Worm (Caenorhabditis elegans) whole organism, L2 larva: ENCODE results near the gene rme-4.

ENCODE experiments used
- C34F6.9 ChIP-seq: fragments of 150-350 bp; optimal IDR thresholded peaks from 2 replicates; lab custom pipeline; 2014; ENCODE audit warnings: missing biosample characterization, missing genetic modification characterization
- Y55F3AM.14 ChIP-seq: fragments of 200-800 bp; sonication (Bioruptor generic); optimal IDR thresholded peaks from 2 replicates; lab custom pipeline; 2018; ENCODE audit warnings: mild to moderate bottlenecking, missing genetic modification characterization, missing compliant biosample characterization
- ceh-16 ChIP-seq: fragments of 150-350 bp; optimal IDR thresholded peaks from 2 replicates; lab custom pipeline; 2014; ENCODE audit warnings: missing biosample characterization, missing genetic modification characterization
- elt-3 ChIP-seq: sonication (generic microtip); optimal IDR thresholded peaks from 2 replicates; lab custom pipeline; 2017; ENCODE audit warnings: missing biosample characterization, missing genetic modification characterization
- gmeb-1 ChIP-seq: fragments of 150-350 bp; optimal IDR thresholded peaks from 2 replicates; lab custom pipeline; 2014; ENCODE audit warnings: missing biosample characterization, missing genetic modification characterization
- nhr-10 ChIP-seq: sonication (generic microtip); optimal IDR thresholded peaks from 2 replicates; lab custom pipeline; 2017; ENCODE audit warnings: missing biosample characterization, missing genetic modification characterization
- nhr-11 ChIP-seq: fragments of 150-350 bp; optimal IDR thresholded peaks from 2 replicates; lab custom pipeline; 2014; ENCODE audit warnings: missing biosample characterization, missing genetic modification characterization
- nhr-129 ChIP-seq: fragments of 150-350 bp; optimal IDR thresholded peaks from 2 replicates; lab custom pipeline; 2014; ENCODE audit warnings: missing biosample characterization, missing genetic modification characterization
- nhr-21 ChIP-seq: fragments of 150-350 bp; optimal IDR thresholded peaks from 2 replicates; lab custom pipeline; 2014; ENCODE audit warnings: missing biosample characterization, missing genetic modification characterization
- nhr-237 ChIP-seq: fragments of 150-350 bp; optimal IDR thresholded peaks from 2 replicates; lab custom pipeline; 2014; ENCODE audit warnings: missing biosample characterization, missing genetic modification characterization
- sma-3 ChIP-seq: sonication (generic microtip); optimal IDR thresholded peaks from 2 replicates; lab custom pipeline; 2016; ENCODE audit warnings: missing genetic modification reagents, missing genetic modification characterization, missing compliant biosample characterization
- zag-1 ChIP-seq: fragments of 150-350 bp; optimal IDR thresholded peaks from 2 replicates; lab custom pipeline; 2014; ENCODE audit warnings: missing biosample characterization, missing genetic modification characterization
- ztf-1 ChIP-seq: fragments of 200-800 bp; sonication (Bioruptor generic); conservative IDR thresholded peaks from 2 replicates; pipeline ENCODE4 v1.3.6; 2022; ENCODE audit warnings: missing genetic modification characterization, missing compliant biosample characterization
- ztf-11 ChIP-seq: sonication (generic microtip); optimal IDR thresholded peaks from 2 replicates; lab custom pipeline; 2017; ENCODE audit warnings: missing biosample characterization, missing genetic modification characterization

Gene rme-4

ce11 chrX:10332035-10332614 is 47.5 kb downstream of the rme-4 start (continued):
- TF ChIP-seq nhr-11 (tag; lab: Kevin White, UChicago) (no peak), ceh-16 (tag; lab: Kevin White, UChicago) (no peak), C34F6.9 (peak; percentile 48), elt-3 (no peak), ztf-11 (no peak), nhr-10 (tag; lab: Kevin White, UChicago) (no peak), sma-3 (GFP tag; lab: Kevin White, UChicago) (peak; percentile 77), nhr-129 (tag; lab: Kevin White, UChicago) (peak; percentile 50), ztf-1 (GFP tag; lab: Robert Waterston, UW) (no peak), gmeb-1 (tag; lab: Kevin White, UChicago) (no peak)

- TF ChIP-seq nhr-21 (no peak), nhr-237 (tag; lab: Kevin White, UChicago) (no peak), zag-1 (no peak), ztf-11 (no peak), Y55F3AM.14 (GFP tag; lab: Kevin White, UChicago) (no peak)
- TF ChIP-seq, all 48 proteins: peak for 0
These were observed 52.2 kb downstream of the rme-4 start, which contains the start of gene acl-5 for ce11 chrX:10327323-10328022. acl-5 (minus strand) TSS chrX:10327456.
